Worm (Caenorhabditis elegans) whole organism, dauer: ENCODE data around the gene F56A11.5.

Experiments
- unc-62 ChIP-seq: sonication (generic microtip); optimal IDR thresholded peaks from 2 replicates; lab custom pipeline; 2017; ENCODE audit warnings: missing biosample characterization, missing genetic modification reagents, missing genetic modification characterization

Gene F56A11.5

ce11 chrIV:570799-571300, at the start of gene F56A11.5:
Gene F56A11.5, minus strand, starts transcription at chrIV:570849.
- no peak for TF ChIP-seq unc-62 (GFP tag; lab: Kevin White, UChicago)

- TF ChIP-seq unc-62 (GFP tag; lab: Kevin White, UChicago) = no peak
Measured at ce11 chrIV:620324-620723, 49.7 kb upstream of the F56A11.5 start.

DNA sequence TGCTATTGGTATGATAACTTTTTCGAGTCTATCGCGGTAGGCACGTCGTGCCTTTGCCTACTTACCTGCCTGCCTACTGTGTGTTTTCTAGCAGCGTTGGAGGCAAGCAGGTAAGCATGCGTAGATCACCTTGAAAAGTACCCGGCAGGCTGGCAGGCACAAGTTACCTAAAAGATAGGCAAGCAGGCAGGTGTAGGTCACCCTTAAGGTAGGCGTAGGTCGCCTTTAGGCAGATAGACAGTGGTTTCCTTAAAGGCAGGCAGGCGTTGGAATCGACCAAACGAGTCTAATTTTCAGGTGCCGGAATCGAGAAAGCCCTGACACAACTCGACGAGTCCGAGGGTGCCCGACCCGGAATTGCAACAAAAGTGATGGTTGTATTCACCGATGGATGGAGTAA, 49.1 kb upstream of the F56A11.5 start:
- no peak for TF ChIP-seq unc-62 (GFP tag; lab: Kevin White, UChicago)

DNA sequence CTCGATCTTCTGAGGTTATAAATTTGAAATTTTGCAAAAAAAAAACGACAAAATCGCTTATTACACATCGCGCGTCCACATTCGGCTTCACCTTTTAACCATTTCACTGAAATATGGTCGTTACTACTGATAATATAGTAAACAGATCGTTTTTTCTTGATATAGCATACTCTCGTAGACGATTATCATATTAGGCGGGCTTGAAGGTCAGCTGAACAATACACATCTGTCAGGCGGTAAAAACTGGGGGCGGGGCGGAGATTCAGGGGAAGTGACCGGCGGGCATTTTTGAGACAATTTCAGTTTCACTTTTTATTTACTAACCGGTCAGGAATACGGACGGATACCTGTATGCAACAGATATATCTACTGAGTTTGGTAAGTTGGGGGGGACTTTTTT, 44.6 kb upstream of the F56A11.5 start, which contains the start of gene C18H7.1:
Gene C18H7.1 (plus strand): TSS at position 301 of the 400 bp plus-strand sequence.
- no peak for TF ChIP-seq unc-62 (GFP tag; lab: Kevin White, UChicago)

- TF ChIP-seq unc-62 (GFP tag; lab: Kevin White, UChicago) = no peak
Measured at ce11 chrIV:613155-613554, 42.5 kb upstream of the F56A11.5 start.

- no peak for TF ChIP-seq unc-62 (GFP tag; lab: Kevin White, UChicago)
Measured at ce11 chrIV:607628-608027, 37.0 kb upstream of the F56A11.5 start.

ce11 chrIV:606055-606454, 35.4 kb upstream of the F56A11.5 start, which contains the start of gene inx-18:
Gene inx-18, plus strand, starts transcription at chrIV:606355.
- TF ChIP-seq unc-62 (GFP tag; lab: Kevin White, UChicago) = no peak

DNA sequence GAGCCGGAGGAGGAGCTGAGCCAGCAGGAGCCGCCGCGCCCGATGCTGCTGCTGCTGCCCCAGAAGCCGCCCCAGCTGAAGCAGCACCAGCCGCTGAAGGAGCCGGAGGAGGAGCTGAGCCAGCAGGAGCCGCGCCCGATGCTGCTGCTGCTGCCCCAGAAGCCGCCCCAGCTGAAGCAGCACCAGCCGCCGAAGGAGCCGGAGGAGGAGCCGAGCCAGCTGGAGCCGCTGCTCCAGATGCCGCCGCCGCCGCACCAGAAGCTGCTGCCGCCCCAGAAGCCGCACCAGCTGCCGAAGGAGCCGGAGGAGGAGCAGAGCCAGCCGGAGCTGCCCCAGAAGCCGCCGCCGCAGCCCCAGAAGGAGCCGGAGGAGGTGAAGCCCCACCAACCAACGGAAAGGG, 34.8 kb upstream of the F56A11.5 start:
- no peak for TF ChIP-seq unc-62 (GFP tag; lab: Kevin White, UChicago)

DNA sequence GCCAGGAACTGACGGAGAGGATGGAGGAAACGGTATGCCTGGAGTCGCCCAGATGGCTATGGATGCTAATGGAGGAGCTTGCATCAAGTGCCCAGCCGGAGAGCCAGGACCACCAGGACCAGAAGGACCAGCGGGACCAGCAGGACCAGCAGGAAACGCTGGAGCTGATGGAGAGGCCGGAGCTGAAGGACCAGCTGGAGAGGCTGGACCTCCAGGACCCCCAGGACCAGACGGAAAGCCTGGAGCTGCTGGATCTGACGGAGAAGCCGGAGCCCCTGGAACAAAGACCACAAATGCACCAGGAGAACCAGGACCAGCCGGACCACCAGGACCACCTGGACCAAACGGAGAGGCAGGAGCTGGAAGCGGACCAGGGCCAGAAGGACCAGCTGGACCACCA, 34.2 kb upstream of the F56A11.5 start:
- no peak for TF ChIP-seq unc-62 (GFP tag; lab: Kevin White, UChicago)

- TF ChIP-seq unc-62 (GFP tag; lab: Kevin White, UChicago) = no peak
Measured at ce11 chrIV:604144-604543, 33.5 kb upstream of the F56A11.5 start, which contains the start of gene col-102. Gene col-102, plus strand, starts transcription at chrIV:604444.

ce11 chrIV:603543-603942, 32.9 kb upstream of the F56A11.5 start, which contains the start of gene prmt-4:
Gene prmt-4, minus strand, starts transcription at chrIV:603643.
- no peak for TF ChIP-seq unc-62 (GFP tag; lab: Kevin White, UChicago)

- TF ChIP-seq unc-62 (GFP tag; lab: Kevin White, UChicago) = no peak
Measured at ce11 chrIV:601595-601994, 30.9 kb upstream of the F56A11.5 start, which contains the start of gene srt-59. Gene srt-59, minus strand, starts transcription at chrIV:601695.

ce11 chrIV:596292-596952, 25.8 kb upstream of the F56A11.5 start, which contains the start of the genes C18H7.7 and C18H7.11:
Gene C18H7.7, minus strand, starts transcription at chrIV:596392.
Gene C18H7.11, plus strand, starts transcription at chrIV:596902.
- no peak for TF ChIP-seq unc-62 (GFP tag; lab: Kevin White, UChicago)

DNA sequence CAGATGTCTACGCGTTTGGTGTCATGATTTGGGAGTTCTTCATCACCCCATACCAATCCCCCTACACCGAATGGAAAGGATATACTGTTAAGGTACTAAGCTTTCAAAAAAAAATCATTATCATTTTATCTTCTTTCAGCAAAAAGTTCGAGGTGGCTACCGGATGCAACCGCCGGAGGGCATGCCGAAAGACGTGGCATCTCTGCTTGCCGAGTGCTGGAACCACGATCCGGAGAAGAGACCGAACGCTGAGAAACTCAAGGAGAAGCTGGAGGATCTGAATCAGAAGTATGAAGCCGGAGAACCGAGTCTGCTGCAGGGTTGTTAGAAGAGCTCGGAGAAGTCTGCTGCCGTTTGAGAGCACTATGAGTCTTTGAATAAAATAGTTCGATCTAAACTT, 24.2 kb upstream of the F56A11.5 start:
- TF ChIP-seq unc-62 (GFP tag; lab: Kevin White, UChicago) = no peak

DNA sequence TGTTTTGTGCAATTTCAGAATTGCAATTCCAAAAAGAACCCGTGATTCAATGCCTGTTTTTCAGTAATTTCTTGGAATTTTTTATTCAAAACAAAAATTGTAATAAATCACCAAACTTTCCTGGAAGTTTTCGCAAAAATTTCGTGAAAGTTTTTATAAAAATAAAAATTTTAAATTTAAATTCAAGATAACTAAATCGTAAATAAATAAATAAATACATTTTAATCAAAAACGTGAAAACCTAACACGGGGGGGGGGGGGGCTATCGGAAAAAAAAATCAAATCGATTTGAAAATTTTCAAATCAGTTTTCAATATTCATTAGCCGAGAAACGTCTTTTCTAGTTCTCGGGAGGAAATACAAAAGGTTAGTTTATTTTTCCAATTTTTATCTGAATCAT, 22.4 kb upstream of the F56A11.5 start, which contains the start of gene C18H7.4:
Gene C18H7.4 (plus strand): TSS at position 301 of the 400 bp plus-strand sequence.
- TF ChIP-seq unc-62 (GFP tag; lab: Kevin White, UChicago) = no peak

DNA sequence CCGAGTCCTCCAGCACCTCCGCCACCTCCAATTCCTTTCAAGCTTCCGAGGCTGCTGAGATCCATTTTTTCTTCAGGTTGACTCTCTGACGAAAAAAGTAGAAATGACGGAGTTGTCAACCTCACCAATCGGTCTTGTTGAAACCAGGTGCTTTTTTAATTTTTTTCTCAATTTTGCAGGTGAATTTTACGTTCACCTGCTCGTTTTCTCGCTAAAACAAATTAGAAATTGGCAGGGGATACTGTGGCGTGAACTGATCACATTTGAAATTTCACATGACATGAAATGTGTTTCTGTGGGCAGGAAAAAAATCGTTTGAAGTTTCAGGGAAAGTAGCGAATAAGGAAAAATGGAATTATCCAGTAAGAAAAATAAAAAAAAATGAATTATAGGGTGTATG, 21.7 kb upstream of the F56A11.5 start, which contains the start of gene C18H7.6:
Gene C18H7.6 (minus strand): TSS at position 104 of the 400 bp plus-strand sequence.
- TF ChIP-seq unc-62 (GFP tag; lab: Kevin White, UChicago) = no peak

DNA sequence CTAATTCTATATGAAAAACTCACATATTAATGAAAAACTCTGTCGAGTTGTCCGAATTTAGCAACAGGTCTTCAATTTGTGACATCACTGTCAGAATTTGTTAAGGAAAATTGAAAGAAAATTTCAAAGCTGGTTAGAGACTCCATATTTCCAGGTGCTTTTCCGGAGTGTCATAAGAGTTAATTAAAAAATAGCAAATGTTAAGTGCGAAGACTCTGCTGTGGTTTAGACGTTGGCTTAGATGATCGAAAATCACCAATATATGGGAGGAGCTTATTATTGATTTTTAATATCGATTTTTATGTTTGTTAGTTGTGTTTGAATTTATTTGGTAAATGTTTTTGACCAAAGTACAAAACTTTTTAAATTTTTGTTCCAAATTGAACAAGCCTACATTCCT, 17.1 kb upstream of the F56A11.5 start, which contains the start of gene C18H7.12:
Gene C18H7.12 (minus strand): TSS at position 101 of the 400 bp plus-strand sequence.
- TF ChIP-seq unc-62 (GFP tag; lab: Kevin White, UChicago) = no peak
